Worm (Caenorhabditis elegans) whole organism, young adult: ENCODE results near the gene Y51H7BR.7.

Experiments
- hsf-1 ChIP-seq: fragments of 200-800 bp; sonication (Bioruptor generic); IDR thresholded peaks from 2 replicates; pipeline ENCODE4 v1.3.6; 2022; ENCODE audit warnings: missing genetic modification reagents, missing genetic modification characterization, missing compliant biosample characterization
- mxl-1 ChIP-seq: sonication (generic microtip); optimal IDR thresholded peaks from 2 replicates; lab custom pipeline; 2016; ENCODE audit warnings: missing genetic modification characterization, missing compliant biosample characterization

DNA sequence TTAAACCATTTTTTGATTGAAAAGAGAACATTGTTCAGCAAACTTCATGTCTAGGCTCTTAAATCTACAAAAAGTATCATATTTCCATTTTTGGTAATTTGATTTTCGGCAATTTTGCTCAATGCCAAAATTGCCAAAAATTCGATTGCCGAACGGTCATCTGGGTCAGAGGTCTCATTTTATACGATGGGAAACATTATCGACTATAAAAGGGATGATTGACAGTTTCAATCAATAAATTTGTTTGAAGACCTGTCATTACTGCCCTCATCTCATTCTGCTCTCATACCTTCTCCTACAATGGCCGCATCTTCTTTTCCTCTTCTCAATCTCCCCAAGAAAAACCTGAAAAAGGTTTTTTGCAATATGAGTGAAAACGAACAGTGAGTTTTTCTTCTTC, 36.5 kb upstream of the Y51H7BR.7 start, which contains the start of gene K05F6.14:
- no peak for TF ChIP-seq mxl-1
- no peak for TF ChIP-seq hsf-1 (GFP tag; lab: Robert Waterston, UW)
